Worm (Caenorhabditis elegans) whole organism, late embryonic: Measurements from ENCODE around the gene F55G11.8.

Experiments used
- F13H6.1 ChIP-seq: sonication (generic microtip); optimal IDR thresholded peaks from 2 replicates; lab custom pipeline; 2016; ENCODE audit warnings: missing genetic modification characterization, missing compliant biosample characterization
- K02D7.2 ChIP-seq: sonication (generic microtip); optimal IDR thresholded peaks from 2 replicates; lab custom pipeline; 2017; ENCODE audit warnings: mild to moderate bottlenecking, missing genetic modification characterization, missing compliant biosample characterization
- K09A11.1 ChIP-seq: sonication (generic microtip); optimal IDR thresholded peaks from 2 replicates; lab custom pipeline; 2017; ENCODE audit warnings: antibody characterized with exemption, mild to moderate bottlenecking, missing genetic modification characterization, missing compliant biosample characterization; ENCODE audit not compliant: insufficient read depth
- T23F11.4 ChIP-seq: fragments of 200-800 bp; sonication (Bioruptor generic); optimal IDR thresholded peaks from 2 replicates; lab custom pipeline; 2018; ENCODE audit warnings: mild to moderate bottlenecking, missing genetic modification characterization, missing compliant biosample characterization
- Y22D7AL.16 ChIP-seq: sonication (generic microtip); optimal IDR thresholded peaks from 2 replicates; lab custom pipeline; 2016; ENCODE audit warnings: missing genetic modification characterization, missing compliant biosample characterization
- ceh-19 ChIP-seq: fragments of 200-800 bp; sonication (Bioruptor generic); optimal IDR thresholded peaks from 2 replicates; lab custom pipeline; 2018; ENCODE audit warnings: mild to moderate bottlenecking, missing genetic modification characterization, missing compliant biosample characterization
- ceh-22 ChIP-seq: sonication (generic microtip); optimal IDR thresholded peaks from 2 replicates; lab custom pipeline; 2017; ENCODE audit warnings: missing biosample characterization, missing genetic modification characterization
- ceh-31 ChIP-seq: sonication (generic microtip); optimal IDR thresholded peaks from 2 replicates; lab custom pipeline; 2016; ENCODE audit warnings: missing genetic modification characterization, missing compliant biosample characterization
- ceh-48 ChIP-seq: sonication (generic microtip); optimal IDR thresholded peaks from 2 replicates; lab custom pipeline; 2016; ENCODE audit warnings: missing genetic modification characterization, inconsistent platforms, missing compliant biosample characterization
- ceh-6 ChIP-seq: fragments of 200-800 bp; sonication (Bioruptor generic); optimal IDR thresholded peaks from 2 replicates; lab custom pipeline; 2018; ENCODE audit warnings: mild to moderate bottlenecking, missing genetic modification characterization, missing compliant biosample characterization
- che-1 ChIP-seq: sonication (generic microtip); optimal IDR thresholded peaks from 2 replicates; lab custom pipeline; 2016; ENCODE audit warnings: mild to moderate bottlenecking, missing genetic modification characterization, missing compliant biosample characterization
- dmd-4 ChIP-seq: sonication (generic microtip); optimal IDR thresholded peaks from 2 replicates; lab custom pipeline; 2016; ENCODE audit warnings: borderline replicate concordance, missing genetic modification characterization, missing compliant biosample characterization
- elt-2 ChIP-seq: sonication (generic microtip); optimal IDR thresholded peaks from 2 replicates; lab custom pipeline; 2016; ENCODE audit warnings: missing genetic modification reagents, missing genetic modification characterization, missing compliant biosample characterization
- gmeb-2 ChIP-seq: sonication (generic microtip); optimal IDR thresholded peaks from 2 replicates; lab custom pipeline; 2016; ENCODE audit warnings: missing genetic modification characterization, inconsistent platforms, missing compliant biosample characterization
- hlh-15 ChIP-seq: sonication (generic microtip); optimal IDR thresholded peaks from 2 replicates; lab custom pipeline; 2016; ENCODE audit warnings: missing genetic modification characterization, missing compliant biosample characterization
- hlh-6 ChIP-seq: sonication (generic microtip); optimal IDR thresholded peaks from 2 replicates; lab custom pipeline; 2016; ENCODE audit warnings: missing genotype, missing genetic modification characterization, missing compliant biosample characterization
- hlh-8 ChIP-seq: sonication (generic microtip); optimal IDR thresholded peaks from 2 replicates; lab custom pipeline; 2016; ENCODE audit warnings: missing genotype, missing genetic modification characterization, missing compliant biosample characterization
- lim-6 ChIP-seq: sonication (generic microtip); optimal IDR thresholded peaks from 2 replicates; lab custom pipeline; 2016; ENCODE audit warnings: missing genetic modification characterization, missing compliant biosample characterization
- lin-11 ChIP-seq: fragments of 200-800 bp; sonication (Bioruptor generic); optimal IDR thresholded peaks from 2 replicates; lab custom pipeline; 2018; ENCODE audit warnings: mild to moderate bottlenecking, missing genetic modification characterization, missing compliant biosample characterization
- nhr-11 ChIP-seq: fragments of 150-350 bp; optimal IDR thresholded peaks from 2 replicates; lab custom pipeline; 2014; ENCODE audit warnings: missing biosample characterization, missing genetic modification characterization
- odd-2 ChIP-seq: sonication (generic microtip); optimal IDR thresholded peaks from 2 replicates; lab custom pipeline; 2017; ENCODE audit warnings: antibody characterized with exemption, mild to moderate bottlenecking, missing genetic modification characterization, missing compliant biosample characterization
- pha-2 ChIP-seq: sonication (generic microtip); optimal IDR thresholded peaks from 2 replicates; lab custom pipeline; 2017; ENCODE audit warnings: mild to moderate bottlenecking, missing genetic modification characterization, missing compliant biosample characterization
- pha-4 ChIP-seq: fragments of 150-350 bp; optimal IDR thresholded peaks from 2 replicates; lab custom pipeline; 2018; ENCODE audit warnings: missing biosample characterization, missing genetic modification reagents, missing genetic modification characterization
- pros-1 ChIP-seq: fragments of 150-350 bp; optimal IDR thresholded peaks from 2 replicates; lab custom pipeline; 2014; ENCODE audit warnings: missing biosample characterization, missing genetic modification reagents, missing genetic modification characterization
- ref-2 ChIP-seq: sonication (generic microtip); optimal IDR thresholded peaks from 2 replicates; lab custom pipeline; 2016; ENCODE audit warnings: missing genetic modification characterization, missing compliant biosample characterization
- rnt-1 ChIP-seq: sonication (generic microtip); optimal IDR thresholded peaks from 2 replicates; lab custom pipeline; 2016; ENCODE audit warnings: missing genetic modification characterization, missing compliant biosample characterization
- sdc-2 ChIP-seq: sonication (generic microtip); optimal IDR thresholded peaks from 2 replicates; lab custom pipeline; 2016; ENCODE audit warnings: missing genotype, missing genetic modification characterization, missing compliant biosample characterization
- tbx-2 ChIP-seq: sonication (generic microtip); optimal IDR thresholded peaks from 2 replicates; lab custom pipeline; 2016; ENCODE audit warnings: missing genetic modification characterization, missing compliant biosample characterization
- ttx-3 ChIP-seq: sonication (generic microtip); optimal IDR thresholded peaks from 2 replicates; lab custom pipeline; 2016; ENCODE audit warnings: missing genetic modification reagents, missing genetic modification characterization, missing compliant biosample characterization
- unc-42 ChIP-seq: sonication (generic microtip); optimal IDR thresholded peaks from 2 replicates; lab custom pipeline; 2016; ENCODE audit warnings: missing genotype, missing genetic modification characterization, missing compliant biosample characterization
- unc-55 ChIP-seq: sonication (generic microtip); optimal IDR thresholded peaks from 2 replicates; lab custom pipeline; 2017; ENCODE audit warnings: missing biosample characterization, missing genetic modification reagents, missing genetic modification characterization
- zip-5 ChIP-seq: sonication (generic microtip); optimal IDR thresholded peaks from 2 replicates; lab custom pipeline; 2016; ENCODE audit warnings: missing genetic modification characterization, missing compliant biosample characterization

Gene F55G11.8

ce11 chrIV:12978307-12979036, 15.9 kb downstream of the F55G11.8 start, which contains the start of gene K10D11.2:
Gene K10D11.2 (plus strand): TSS chrIV:12978986.
- TF ChIP-seq elt-2 (tag; lab: Kevin White, UChicago) = peak; percentile 61
- TF ChIP-seq K09A11.1 (tag; lab: Kevin White, UChicago) = no peak

- TF ChIP-seq ceh-31 (tag; lab: Kevin White, UChicago) (no peak), elt-2 (tag; lab: Kevin White, UChicago) (peak; percentile 7)
Observed at ce11 chrIV:12985961-12986360, 23.4 kb downstream of the F55G11.8 start, which contains the start of gene K10D11.3. Gene K10D11.3 (minus strand): TSS chrIV:12986134.

DNA sequence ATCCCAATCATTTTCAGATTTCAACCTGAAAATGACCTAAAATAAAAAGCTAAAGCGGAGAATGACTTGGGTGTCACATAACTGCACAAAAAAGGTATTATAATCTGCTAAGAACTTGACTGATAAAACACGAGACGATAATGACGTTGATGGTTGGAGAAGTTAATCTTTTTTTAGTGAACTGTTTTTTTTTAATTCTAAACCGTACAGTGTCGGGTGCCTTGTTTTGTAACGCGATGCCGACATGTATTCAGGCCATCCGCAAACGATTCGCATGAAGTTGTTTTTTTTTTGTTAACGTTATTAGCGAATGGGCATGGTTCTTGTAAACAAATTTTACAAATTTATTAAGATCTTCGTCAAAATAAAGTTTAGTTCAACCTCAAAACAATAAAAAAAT, 26.7 kb downstream of the F55G11.8 start, which contains the start of gene K10D11.6:
K10D11.6 (minus strand) TSS at position 101 of the 400 bp plus-strand sequence.
- no peak for TF ChIP-seq dmd-4 (tag; lab: Kevin White, UChicago)
- TF ChIP-seq tbx-2 (tag; lab: Kevin White, UChicago) = no peak
- TF ChIP-seq pros-1 = no peak
- no peak for TF ChIP-seq ceh-6 (GFP tag; lab: Kevin White, UChicago)
- TF ChIP-seq elt-2 (tag; lab: Kevin White, UChicago) = no peak
- no peak for TF ChIP-seq ref-2 (tag; lab: Kevin White, UChicago)
- TF ChIP-seq F13H6.1 (tag; lab: Kevin White, UChicago) = no peak
- no peak for TF ChIP-seq lin-11
- no peak for TF ChIP-seq K09A11.1 (tag; lab: Kevin White, UChicago)
- no peak for TF ChIP-seq hlh-6
- no peak for TF ChIP-seq ceh-22
- TF ChIP-seq pha-4 (tag; lab: Kevin White, UChicago) = no peak
- TF ChIP-seq unc-55 (GFP tag; lab: Kevin White, UChicago) = no peak
- TF ChIP-seq K02D7.2 (tag; lab: Kevin White, UChicago) = no peak
- no peak for TF ChIP-seq ttx-3
- TF ChIP-seq rnt-1 = no peak
- TF ChIP-seq hlh-15 = no peak
- no peak for TF ChIP-seq zip-5 (tag; lab: Kevin White, UChicago)
- no peak for TF ChIP-seq sdc-2 (tag; lab: Kevin White, UChicago)

- TF ChIP-seq lin-11 (no peak), ceh-19 (no peak), Y22D7AL.16 (no peak), hlh-6 (no peak), ceh-48 (tag; lab: Kevin White, UChicago) (no peak), pros-1 (no peak), elt-2 (tag; lab: Kevin White, UChicago) (no peak), unc-42 (tag; lab: Kevin White, UChicago) (no peak), nhr-11 (tag; lab: Kevin White, UChicago) (no peak), pha-2 (tag; lab: Kevin White, UChicago) (no peak), ceh-22 (no peak), rnt-1 (no peak), odd-2 (no peak), hlh-8 (no peak), che-1 (tag; lab: Kevin White, UChicago) (no peak)
Observed at ce11 chrIV:12990638-12991037, 28.0 kb downstream of the F55G11.8 start.

- no peak for TF ChIP-seq dmd-4 (tag; lab: Kevin White, UChicago)
- TF ChIP-seq lim-6 (tag; lab: Kevin White, UChicago) = no peak
- no peak for TF ChIP-seq T23F11.4 (GFP tag; lab: Kevin White, UChicago)
- TF ChIP-seq gmeb-2 = no peak
Observed at ce11 chrIV:12991629-12992028, 29.0 kb downstream of the F55G11.8 start, which contains the start of gene K10D11.5. Gene K10D11.5 (minus strand): TSS chrIV:12991843.
